Fruit fly (Drosophila melanogaster) whole organism, embryonic: ENCODE data around the gene CG13862.

Experiments
- CG1024 ChIP-seq: fragments of 200-800 bp; sonication (Bioruptor generic); IDR thresholded peaks from 2 replicates; pipeline ENCODE4 v1.3.6; 2022; ENCODE audit warnings: missing biosample characterization, missing genetic modification characterization
- CG10462 ChIP-seq: fragments of 200-800 bp; sonication (Bioruptor generic); optimal IDR thresholded peaks from 2 replicates; lab custom pipeline; 2016; ENCODE audit warnings: missing biosample characterization, missing genetic modification characterization
- CG10543 ChIP-seq: fragments of 200-800 bp; sonication (Bioruptor generic); optimal IDR thresholded peaks from 3 replicates; lab custom pipeline; 2017; ENCODE audit warnings: missing biosample characterization, mild to moderate bottlenecking, missing genetic modification characterization, moderate library complexity
- CG12659 ChIP-seq: fragments of 200-800 bp; sonication (Bioruptor generic); optimal IDR thresholded peaks from 3 replicates; lab custom pipeline; 2017; ENCODE audit warnings: mild to moderate bottlenecking, missing biosample characterization, missing genetic modification reagents, missing genetic modification characterization
- CG13424 ChIP-seq: fragments of 200-800 bp; sonication (Bioruptor generic); optimal IDR thresholded peaks from 2 replicates; lab custom pipeline; 2019; ENCODE audit warnings: missing biosample characterization, mild to moderate bottlenecking, missing genetic modification characterization, moderate library complexity
- CG14860 ChIP-seq: fragments of 200-800 bp; sonication (Bioruptor generic); IDR thresholded peaks from 3 replicates; pipeline ENCODE4 v1.3.6; 2022; ENCODE audit warnings: missing biosample characterization, missing genetic modification characterization; ENCODE audit not compliant: partially characterized antibody
- CG15269 ChIP-seq: fragments of 200-800 bp; sonication (Bioruptor generic); optimal IDR thresholded peaks from 2 replicates; lab custom pipeline; 2018; ENCODE audit warnings: missing biosample characterization, mild to moderate bottlenecking, missing genetic modification characterization, moderate library complexity
- CG15479 ChIP-seq: fragments of 200-800 bp; sonication (Bioruptor generic); optimal IDR thresholded peaks from 3 replicates; lab custom pipeline; 2019; ENCODE audit warnings: missing biosample characterization, mild to moderate bottlenecking, missing genetic modification characterization, moderate library complexity
- CG15514 ChIP-seq: fragments of 200-800 bp; sonication (Bioruptor generic); optimal IDR thresholded peaks from 3 replicates; lab custom pipeline; 2017; ENCODE audit warnings: missing biosample characterization, missing genetic modification characterization, mild to moderate bottlenecking, moderate library complexity, missing genetic modification reagents
- CG15601 ChIP-seq: fragments of 200-800 bp; sonication (Bioruptor generic); optimal IDR thresholded peaks from 3 replicates; lab custom pipeline; 2019; ENCODE audit warnings: missing biosample characterization, mild to moderate bottlenecking, missing genetic modification characterization, moderate library complexity
- CG15696 ChIP-seq: fragments of 200-800 bp; sonication (Bioruptor generic); optimal IDR thresholded peaks from 2 replicates; lab custom pipeline; 2019; ENCODE audit warnings: missing biosample characterization, mild to moderate bottlenecking, missing genetic modification characterization, moderate library complexity
- CG17359 ChIP-seq: fragments of 200-800 bp; sonication (Bioruptor generic); optimal IDR thresholded peaks from 3 replicates; lab custom pipeline; 2018; ENCODE audit warnings: missing biosample characterization, mild to moderate bottlenecking, missing genetic modification characterization, moderate library complexity
- CG17361 ChIP-seq: fragments of 200-800 bp; sonication (Bioruptor generic); IDR thresholded peaks from 3 replicates; pipeline ENCODE4 v1.3.6; 2022; ENCODE audit warnings: missing biosample characterization, missing genetic modification characterization
- CG17568 ChIP-seq: fragments of 200-800 bp; sonication (Bioruptor generic); optimal IDR thresholded peaks from 2 replicates; lab custom pipeline; 2018; ENCODE audit warnings: missing biosample characterization, mild to moderate bottlenecking, missing genetic modification characterization, moderate library complexity
- CG30403 ChIP-seq: fragments of 200-800 bp; sonication (Bioruptor generic); optimal IDR thresholded peaks from 3 replicates; lab custom pipeline; 2016; ENCODE audit warnings: missing biosample characterization, missing genetic modification characterization
- CG31441 ChIP-seq: fragments of 200-800 bp; sonication (Bioruptor generic); IDR thresholded peaks from 2 replicates; pipeline ENCODE4 v1.3.6; 2022; ENCODE audit warnings: missing biosample characterization, missing genetic modification characterization
- CG3281 ChIP-seq: fragments of 200-800 bp; sonication (Bioruptor generic); optimal IDR thresholded peaks from 3 replicates; lab custom pipeline; 2017; ENCODE audit warnings: missing biosample characterization, mild to moderate bottlenecking, missing genetic modification characterization
- CG5953 ChIP-seq: fragments of 200-800 bp; sonication (Bioruptor generic); IDR thresholded peaks from 2 replicates; pipeline ENCODE4 v1.3.6; 2022; ENCODE audit warnings: missing biosample characterization, missing genetic modification characterization
- CG8359 ChIP-seq: fragments of 200-800 bp; sonication (Bioruptor generic); optimal IDR thresholded peaks from 2 replicates; lab custom pipeline; 2017; ENCODE audit warnings: missing biosample characterization, mild to moderate bottlenecking, missing genetic modification characterization, borderline replicate concordance
- CG9215 ChIP-seq: fragments of 200-800 bp; sonication (Bioruptor generic); IDR thresholded peaks from 2 replicates; pipeline ENCODE4 v1.3.6; 2022; ENCODE audit warnings: missing biosample characterization, missing genetic modification characterization
- CG9797 ChIP-seq: fragments of 200-800 bp; sonication (Bioruptor generic); optimal IDR thresholded peaks from 3 replicates; lab custom pipeline; 2018; ENCODE audit warnings: missing biosample characterization, mild to moderate bottlenecking, missing genetic modification characterization
- Camta ChIP-seq: fragments of 200-800 bp; sonication (Bioruptor generic); optimal IDR thresholded peaks from 2 replicates; lab custom pipeline; 2016; ENCODE audit warnings: missing biosample characterization, missing genetic modification characterization
- Dad ChIP-seq: fragments of 200-800 bp; sonication (Bioruptor generic); optimal IDR thresholded peaks from 3 replicates; lab custom pipeline; 2016; ENCODE audit warnings: missing biosample characterization, missing genetic modification characterization
- Dbx ChIP-seq: fragments of 200-800 bp; sonication (Bioruptor generic); IDR thresholded peaks from 3 replicates; pipeline ENCODE4 v1.3.6; 2022; ENCODE audit warnings: missing biosample characterization, missing genetic modification characterization
- E2f1 ChIP-seq: fragments of 200-800 bp; sonication (Bioruptor generic); IDR thresholded peaks from 2 replicates; pipeline ENCODE4 v1.3.6; 2022; ENCODE audit warnings: missing biosample characterization, missing genetic modification characterization
- E2f2 ChIP-seq: fragments of 200-800 bp; sonication (Bioruptor generic); IDR thresholded peaks from 2 replicates; pipeline ENCODE4 v1.3.6; 2022; ENCODE audit warnings: missing biosample characterization, missing genetic modification characterization
- Fer1 ChIP-seq: fragments of 200-800 bp; sonication (Bioruptor generic); optimal IDR thresholded peaks from 2 replicates; lab custom pipeline; 2017; ENCODE audit warnings: missing biosample characterization, mild to moderate bottlenecking, missing genetic modification characterization
- Fer2 ChIP-seq: fragments of 200-800 bp; sonication (Bioruptor generic); optimal IDR thresholded peaks from 2 replicates; lab custom pipeline; 2018; ENCODE audit warnings: missing biosample characterization, mild to moderate bottlenecking, missing genetic modification characterization, moderate library complexity
- Oli ChIP-seq: fragments of 200-800 bp; sonication (Bioruptor generic); optimal IDR thresholded peaks from 2 replicates; lab custom pipeline; 2018; ENCODE audit warnings: missing biosample characterization, mild to moderate bottlenecking, missing genetic modification characterization, moderate library complexity
- Opbp ChIP-seq: fragments of 200-800 bp; sonication (Bioruptor generic); IDR thresholded peaks from 3 replicates; pipeline ENCODE4 v1.3.6; 2022; ENCODE audit warnings: missing biosample characterization, missing genetic modification characterization; ENCODE audit not compliant: partially characterized antibody
- Sin3A ChIP-seq: fragments of >200 bp; optimal IDR thresholded peaks from 2 replicates; lab custom pipeline; 2018
- Xbp1 ChIP-seq: fragments of 200-800 bp; sonication (Bioruptor generic); optimal IDR thresholded peaks from 3 replicates; lab custom pipeline; 2016; ENCODE audit warnings: missing biosample characterization, mild to moderate bottlenecking, missing genetic modification characterization
- btn ChIP-seq: fragments of 200-800 bp; sonication (Bioruptor generic); optimal IDR thresholded peaks from 2 replicates; lab custom pipeline; 2016; ENCODE audit warnings: missing biosample characterization, missing genetic modification characterization
- cad ChIP-seq: fragments of >200 bp; optimal IDR thresholded peaks from 2 replicates; lab custom pipeline; 2017; ENCODE audit warnings: missing biosample characterization, missing genetic modification characterization
- croc ChIP-seq: fragments of 200-800 bp; sonication (Bioruptor generic); conservative IDR thresholded peaks from 3 replicates; pipeline ENCODE4 v1.3.6; 2022; ENCODE audit warnings: missing biosample characterization, missing genetic modification characterization
- crol ChIP-seq: fragments of 200-800 bp; sonication (Bioruptor generic); IDR thresholded peaks from 2 replicates; pipeline ENCODE4 v1.3.6; 2022; ENCODE audit warnings: missing biosample characterization, missing genetic modification characterization
- dan ChIP-seq: fragments of 200-800 bp; sonication (Bioruptor generic); IDR thresholded peaks from 2 replicates; pipeline ENCODE4 v1.3.6; 2022; ENCODE audit warnings: missing biosample characterization, missing genetic modification characterization
- disco-r ChIP-seq: fragments of 200-800 bp; sonication (Bioruptor generic); optimal IDR thresholded peaks from 2 replicates; lab custom pipeline; 2016; ENCODE audit warnings: missing biosample characterization, missing genetic modification characterization
- ftz-f1 ChIP-seq: fragments of 200-800 bp; sonication (Bioruptor generic); optimal IDR thresholded peaks from 2 replicates; lab custom pipeline; 2016; ENCODE audit warnings: missing biosample characterization, missing genetic modification characterization
- gem ChIP-seq: fragments of 200-800 bp; sonication (Bioruptor generic); optimal IDR thresholded peaks from 2 replicates; lab custom pipeline; 2019; ENCODE audit warnings: missing biosample characterization, mild to moderate bottlenecking, missing genetic modification characterization, moderate library complexity
- jigr1 ChIP-seq: fragments of 200-800 bp; sonication (Bioruptor generic); IDR thresholded peaks from 3 replicates; pipeline ENCODE4 v1.3.6; 2022; ENCODE audit warnings: missing biosample characterization, missing genetic modification characterization
- kni ChIP-seq: fragments of 200-800 bp; sonication (Bioruptor generic); optimal IDR thresholded peaks from 3 replicates; lab custom pipeline; 2017; ENCODE audit warnings: mild to moderate bottlenecking, missing biosample characterization, missing genetic modification reagents, missing genetic modification characterization
- nom ChIP-seq: fragments of 200-800 bp; sonication (Bioruptor generic); optimal IDR thresholded peaks from 2 replicates; lab custom pipeline; 2017; ENCODE audit warnings: missing biosample characterization, missing genetic modification characterization, mild to moderate bottlenecking, moderate library complexity, missing genetic modification reagents
- p53 ChIP-seq: fragments of 200-800 bp; sonication (Bioruptor generic); optimal IDR thresholded peaks from 2 replicates; lab custom pipeline; 2016; ENCODE audit warnings: missing biosample characterization, missing genetic modification characterization
- prd ChIP-seq, 3 experiments: fragments of >200 bp in 2 of 3; fragments of 200-800 bp in 1 of 3; sonication (Bioruptor generic) in 1 of 3; optimal IDR thresholded peaks in 2 of 3; IDR thresholded peaks in 1 of 3; 2 replicates in 2 of 3; 3 replicates in 1 of 3; pipeline versions ENCODE4 v1.3.6 to Lab custom; 2017 to 2022; ENCODE audit warnings: missing biosample characterization in 1 of 3, missing genetic modification characterization in 1 of 3
- ro ChIP-seq: fragments of 200-800 bp; sonication (Bioruptor generic); IDR thresholded peaks from 2 replicates; pipeline ENCODE4 v1.3.6; 2022; ENCODE audit warnings: missing biosample characterization, missing genetic modification characterization
- sim ChIP-seq: fragments of 200-800 bp; sonication (Bioruptor generic); IDR thresholded peaks from 2 replicates; pipeline ENCODE4 v1.3.6; 2022; ENCODE audit warnings: missing biosample characterization, missing genetic modification characterization
- slbo ChIP-seq: fragments of 200-800 bp; sonication (Bioruptor generic); IDR thresholded peaks from 2 replicates; pipeline ENCODE4 v1.3.6; 2022; ENCODE audit warnings: missing biosample characterization, missing genetic modification characterization
- sr ChIP-seq: fragments of 200-800 bp; sonication (Bioruptor generic); IDR thresholded peaks from 3 replicates; pipeline ENCODE4 v1.3.6; 2022; ENCODE audit warnings: missing biosample characterization, missing genetic modification characterization
- wor ChIP-seq: fragments of 200-800 bp; sonication (Bioruptor generic); IDR thresholded peaks from 2 replicates; pipeline ENCODE4 v1.3.6; 2022; ENCODE audit warnings: missing biosample characterization, missing genetic modification characterization

Gene CG13862

DNA sequence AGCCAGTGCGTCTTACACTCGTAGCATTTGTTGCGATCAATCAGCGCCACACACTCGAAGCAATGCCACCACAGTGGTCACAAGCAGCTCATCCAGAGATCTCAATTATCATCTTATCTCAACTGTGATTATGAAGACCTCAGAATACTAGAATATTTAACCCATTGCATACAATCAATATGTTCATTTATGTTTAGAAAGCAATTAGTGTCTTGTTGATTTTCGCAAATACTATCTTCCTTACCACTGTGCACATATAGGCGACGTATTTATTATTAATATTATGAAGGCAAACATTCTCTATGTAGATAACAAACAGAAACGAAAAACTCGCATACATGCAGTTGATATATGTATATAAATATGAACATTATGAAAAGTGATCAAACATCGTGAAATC, 27.0 kb downstream of the CG13862 start (continued):
- TF ChIP-seq CG13424 (tag; lab: Kevin White, UChicago), result peak; percentile 72
- TF ChIP-seq kni (GFP tag; lab: Kevin White, UChicago), result peak; percentile 78
- peak; percentile 61 for TF ChIP-seq Xbp1 (GFP tag; lab: Kevin White, UChicago)
- peak; percentile 69 for TF ChIP-seq sim (GFP tag; lab: Robert Waterston, UW)
- TF ChIP-seq croc (GFP tag; lab: Robert Waterston, UW), result peak; percentile 48
- peak; percentile 40 for TF ChIP-seq Fer1 (GFP tag; lab: Kevin White, UChicago)
- TF ChIP-seq Dad (GFP tag; lab: Kevin White, UChicago), result peak; percentile 29
- TF ChIP-seq gem (tag; lab: Kevin White, UChicago), result peak; percentile 82
- TF ChIP-seq btn, result peak; percentile 4
- TF ChIP-seq CG15479 (GFP tag; lab: Kevin White, UChicago), result peak; percentile 31
- TF ChIP-seq CG9215 (GFP tag; lab: Robert Waterston, UW), result no peak
- TF ChIP-seq CG8359, result peak; percentile 61
- peak; percentile 56 for TF ChIP-seq CG15269 (tag; lab: Kevin White, UChicago)
- peak; percentile 66 for TF ChIP-seq CG10462
- TF ChIP-seq CG9797, result no peak
- peak; percentile 22; the same call in 1 of the 3 replicates for TF ChIP-seq sr (GFP tag; lab: Robert Waterston, UW)
- TF ChIP-seq CG14860 (GFP tag; lab: Robert Waterston, UW), result no peak
- peak; percentile 52 for TF ChIP-seq CG3281 (GFP tag; lab: Kevin White, UChicago)
- peak; percentile 54; the same call in 1 of the 2 replicates for TF ChIP-seq E2f2
- peak; percentile 57; the same call in 1 of the 2 replicates for TF ChIP-seq CG5953 (GFP tag; lab: Robert Waterston, UW)
- peak; percentile 44 for TF ChIP-seq nom (GFP tag; lab: Kevin White, UChicago)
- TF ChIP-seq dan, result no peak
- TF ChIP-seq crol (GFP tag; lab: Robert Waterston, UW), result no peak
- TF ChIP-seq p53 (GFP tag; lab: Kevin White, UChicago), result no peak
- TF ChIP-seq CG31441 (GFP tag; lab: Robert Waterston, UW), result peak; percentile 85
- no peak for TF ChIP-seq ftz-f1 (GFP tag; lab: Kevin White, UChicago)
- TF ChIP-seq CG17359, result peak; percentile 90
- no peak for TF ChIP-seq prd (optimal IDR thresholded peaks at IDR 0.05; lab: Kevin White, UChicago)
- peak; percentile 79 for TF ChIP-seq prd (GFP tag; IDR thresholded peaks at IDR 0.05; lab: Robert Waterston, UW)
- peak; percentile 38 for TF ChIP-seq Camta (GFP tag; lab: Kevin White, UChicago)
- 0 out of 3 replicates have a peak, but pooled peaks have one; percentile 25 for TF ChIP-seq Dbx
- 0 out of 2 replicates have a peak, but pooled peaks have one; percentile 16 for TF ChIP-seq wor (GFP tag; lab: Robert Waterston, UW)
- TF ChIP-seq CG15696 (tag; lab: Kevin White, UChicago), result peak; percentile 89
- TF ChIP-seq Oli (tag; lab: Kevin White, UChicago), result peak; percentile 71
- TF ChIP-seq CG15601 (tag; lab: Kevin White, UChicago), result peak; percentile 86
- peak; percentile 39; the same call in 1 of the 2 replicates for TF ChIP-seq CG1024
- TF ChIP-seq slbo, result peak; percentile 48; the same call in 1 of the 2 replicates
- peak; percentile 39 for TF ChIP-seq CG30403 (GFP tag; lab: Kevin White, UChicago)
- no peak for TF ChIP-seq CG10543 (GFP tag; lab: Kevin White, UChicago)
- 0 out of 2 replicates have a peak, but pooled peaks have one; percentile 40 for TF ChIP-seq ro (GFP tag; lab: Robert Waterston, UW)
- TF ChIP-seq CG17361 (GFP tag; lab: Robert Waterston, UW), result peak; percentile 83
- peak; percentile 54 for TF ChIP-seq CG12659 (GFP tag; lab: Kevin White, UChicago)
- no peak for TF ChIP-seq jigr1
- TF ChIP-seq Fer2, result no peak
- peak; percentile 63 for TF ChIP-seq E2f1 (GFP tag; lab: Robert Waterston, UW)
- TF ChIP-seq disco-r (GFP tag; lab: Kevin White, UChicago), result no peak
- peak; percentile 32 for TF ChIP-seq CG15514 (GFP tag; lab: Kevin White, UChicago)
- peak; percentile 74 for TF ChIP-seq CG17568 (GFP tag; lab: Kevin White, UChicago)
- TF ChIP-seq Sin3A (lab: Kevin White, UChicago), result no peak
- no peak for TF ChIP-seq Opbp (GFP tag; lab: Robert Waterston, UW)
- TF ChIP-seq cad (GFP tag; lab: Kevin White, UChicago), result no peak
